Worm (Caenorhabditis elegans): ENCODE data around the gene T07E3.2.

The T07E3.2 gene

DNA sequence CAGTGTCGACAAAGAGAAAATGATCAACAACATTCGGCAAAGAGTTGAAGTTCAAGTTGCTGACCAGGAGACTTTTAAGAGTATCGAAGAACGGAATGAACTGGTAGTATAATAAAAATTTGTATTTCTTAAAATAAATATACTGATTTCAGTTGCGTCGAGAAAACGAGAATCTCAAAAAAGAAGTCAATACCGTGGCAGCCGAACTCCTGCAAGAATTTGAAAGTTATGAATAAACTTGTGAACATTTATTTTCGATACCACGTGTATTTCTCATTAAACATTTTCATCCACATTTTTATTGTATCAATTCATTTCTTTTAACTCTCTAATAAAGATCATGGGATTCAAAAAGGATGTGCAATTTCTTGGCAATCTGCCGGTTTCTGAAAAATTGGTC lies 36.5 kb upstream of the T07E3.2 start, which contains the start of gene K04C2.8:
TSS of gene K04C2.8 (plus strand) at position 301 of the 400 bp plus-strand sequence.
- TF ChIP-seq arid-1 (GFP tag; conservative IDR thresholded peaks at IDR 0.05) (no peak), unc-39 (tag; optimal IDR thresholded peaks at IDR 0.05) (no peak), zip-2 (tag; optimal IDR thresholded peaks at IDR 0.05) (no peak), mdl-1 (tag; optimal IDR thresholded peaks at IDR 0.05) (no peak)

DNA sequence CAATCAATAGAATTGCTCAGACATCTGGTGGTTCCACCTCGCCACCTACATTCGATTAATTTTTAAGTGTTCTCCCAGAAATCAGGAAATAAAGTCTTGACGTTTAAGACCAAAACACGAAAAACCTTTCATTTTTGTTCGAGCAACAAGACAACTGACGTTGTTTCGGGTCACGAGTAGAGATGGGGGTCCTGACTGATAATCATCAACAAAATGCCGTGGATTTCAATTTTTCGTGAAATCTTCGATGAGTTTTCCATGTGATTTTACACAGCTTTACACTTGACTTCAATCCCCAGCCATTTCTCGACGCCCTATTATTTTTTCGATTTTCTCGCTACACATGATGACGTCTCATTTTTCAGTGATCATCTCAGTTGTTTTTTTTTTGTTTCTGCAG lies 35.4 kb upstream of the T07E3.2 start:
- no peak for TF ChIP-seq Y48G9A.11 (GFP tag; IDR thresholded peaks at IDR 0.05)
- no peak for TF ChIP-seq lsy-2 (tag; optimal IDR thresholded peaks at IDR 0.05)
- no peak for TF ChIP-seq dpl-1 (GFP tag; optimal IDR thresholded peaks at IDR 0.05)
- no peak for TF ChIP-seq hmg-1.1 (GFP tag; IDR thresholded peaks at IDR 0.05)
- peak in 1 of 2 experiments; percentile 66 for TF ChIP-seq daf-16 (GFP tag; optimal IDR thresholded peaks at IDR 0.05)
- no peak for TF ChIP-seq daf-16 (tag; optimal IDR thresholded peaks at IDR 0.05)
- no peak for TF ChIP-seq spr-3 (GFP tag; optimal IDR thresholded peaks at IDR 0.05)
- no peak for TF ChIP-seq dve-1 (tag; optimal IDR thresholded peaks at IDR 0.05; ENCODE audit: insufficient read depth)
- no peak for TF ChIP-seq nhr-237 (tag; optimal IDR thresholded peaks at IDR 0.05)
- TF ChIP-seq ceh-20 (GFP tag; IDR thresholded peaks at IDR 0.05), result no peak
- no peak for TF ChIP-seq ama-1 (optimal IDR thresholded peaks at IDR 0.05)
- peak; percentile 42 for TF ChIP-seq hlh-30 (tag; optimal IDR thresholded peaks at IDR 0.05; ENCODE audit: insufficient read depth)
- no peak for TF ChIP-seq unc-130 (GFP tag; optimal IDR thresholded peaks at IDR 0.05)
- TF ChIP-seq nhr-11 (tag; optimal IDR thresholded peaks at IDR 0.05), result peak; percentile 45
- no peak for TF ChIP-seq nhr-42 (GFP tag; IDR thresholded peaks at IDR 0.05)
- TF ChIP-seq nhr-10 (tag; optimal IDR thresholded peaks at IDR 0.05), result no peak
- no peak for TF ChIP-seq F10B5.3 (tag; optimal IDR thresholded peaks at IDR 0.05)
- no peak for TF ChIP-seq daf-12 (tag; optimal IDR thresholded peaks at IDR 0.05)
- TF ChIP-seq nhr-77 (tag; optimal IDR thresholded peaks at IDR 0.05), result no peak
- TF ChIP-seq ZK337.2 (GFP tag; IDR thresholded peaks at IDR 0.05), result no peak
- TF ChIP-seq attf-4 (tag; optimal IDR thresholded peaks at IDR 0.05), result no peak
- TF ChIP-seq F37D6.2 (tag; optimal IDR thresholded peaks at IDR 0.05), result no peak
- TF ChIP-seq lim-7 (GFP tag; IDR thresholded peaks at IDR 0.05), result no peak
- TF ChIP-seq R02D3.7 (tag; optimal IDR thresholded peaks at IDR 0.05), result no peak
- no peak for TF ChIP-seq lin-38 (GFP tag; IDR thresholded peaks at IDR 0.05)
- TF ChIP-seq ztf-7 (tag; optimal IDR thresholded peaks at IDR 0.05), result no peak
- TF ChIP-seq mxl-3 (GFP tag; optimal IDR thresholded peaks at IDR 0.05), result no peak
- no peak for TF ChIP-seq daf-8 (GFP tag; IDR thresholded peaks at IDR 0.05)
- TF ChIP-seq hlh-11 (tag; optimal IDR thresholded peaks at IDR 0.05), result peak; percentile 59
- TF ChIP-seq lin-13 (GFP tag; optimal IDR thresholded peaks at IDR 0.05), result no peak
- TF ChIP-seq dmd-8 (GFP tag; IDR thresholded peaks at IDR 0.05), result no peak
- no peak for TF ChIP-seq Y105C5A.15 (GFP tag; IDR thresholded peaks at IDR 0.05)
- TF ChIP-seq cey-2 (tag; optimal IDR thresholded peaks at IDR 0.05; ENCODE audit: borderline replicate concordance, insufficient read depth), result no peak
- peak; percentile 78 for TF ChIP-seq aha-1 (tag)
- no peak for TF ChIP-seq ceh-82 (tag; optimal IDR thresholded peaks at IDR 0.05)
- no peak for TF ChIP-seq lin-39 (tag; optimal IDR thresholded peaks at IDR 0.05)
- TF ChIP-seq zfp-2 (tag; optimal IDR thresholded peaks at IDR 0.05), result no peak
- no peak for TF ChIP-seq ztf-11 (tag; optimal IDR thresholded peaks at IDR 0.05)
- no peak for TF ChIP-seq lin-29 (GFP tag; IDR thresholded peaks at IDR 0.05)

Measured in whole organism, L4 larva.